Fruit fly (Drosophila melanogaster) whole organism, wandering third instar larva: Measurements from ENCODE around the gene CG32811.

Source experiments
- Abd-B ChIP-seq: fragments of >200 bp; optimal IDR thresholded peaks from 2 replicates; lab custom pipeline; 2017; ENCODE audit warnings: missing biosample characterization, missing genetic modification characterization
- CG32264 ChIP-seq: fragments of 200-800 bp; sonication (Bioruptor generic); optimal IDR thresholded peaks from 2 replicates; lab custom pipeline; 2016; ENCODE audit warnings: missing biosample characterization, missing genetic modification characterization
- CG9705 ChIP-seq: fragments of 200-800 bp; sonication (Bioruptor generic); optimal IDR thresholded peaks from 2 replicates; lab custom pipeline; 2018; ENCODE audit warnings: missing biosample characterization, mild to moderate bottlenecking, missing genetic modification characterization
- CrebA ChIP-seq: fragments of 200-800 bp; sonication (Bioruptor generic); optimal IDR thresholded peaks from 2 replicates; lab custom pipeline; 2016; ENCODE audit warnings: missing biosample characterization, mild to moderate bottlenecking, missing genetic modification characterization, borderline replicate concordance
- Dfd ChIP-seq: fragments of >200 bp; optimal IDR thresholded peaks from 2 replicates; lab custom pipeline; 2017; ENCODE audit warnings: missing biosample characterization, missing genetic modification characterization
- Dif ChIP-seq: fragments of 200-275, 200-300 bp; sonication (Bioruptor generic); optimal IDR thresholded peaks from 2 replicates; lab custom pipeline; 2018; ENCODE audit warnings: missing biosample characterization, missing genetic modification characterization; ENCODE audit not compliant: partially characterized antibody
- GATAd ChIP-seq: sonication (Bioruptor generic); optimal IDR thresholded peaks from 2 replicates; lab custom pipeline; 2016; ENCODE audit warnings: missing biosample characterization, missing genetic modification characterization
- HLH106 ChIP-seq: fragments of 200-800 bp; optimal IDR thresholded peaks from 3 replicates; lab custom pipeline; 2019; ENCODE audit warnings: missing biosample characterization, mild to moderate bottlenecking, missing genetic modification characterization, moderate library complexity
- Hnf4 ChIP-seq: fragments of 200-800 bp; sonication (Bioruptor generic); optimal IDR thresholded peaks from 2 replicates; lab custom pipeline; 2016; ENCODE audit warnings: missing biosample characterization, mild to moderate bottlenecking, missing genetic modification characterization
- Hr78 ChIP-seq: fragments of >200 bp; optimal IDR thresholded peaks from 2 replicates; lab custom pipeline; 2017; ENCODE audit warnings: missing biosample characterization, missing genetic modification characterization
- Hr83 ChIP-seq: fragments of 200-300 bp; sonication (Bioruptor generic); optimal IDR thresholded peaks from 2 replicates; lab custom pipeline; 2016; ENCODE audit warnings: missing biosample characterization, mild to moderate bottlenecking, missing genetic modification characterization, moderate library complexity; ENCODE audit not compliant: poor library complexity, severe bottlenecking
- Jra ChIP-seq: sonication (Bioruptor generic); optimal IDR thresholded peaks from 2 replicates; lab custom pipeline; 2016; ENCODE audit warnings: missing biosample characterization, missing genetic modification characterization
- Mio ChIP-seq: sonication (Bioruptor generic); optimal IDR thresholded peaks from 2 replicates; lab custom pipeline; 2016; ENCODE audit warnings: missing biosample characterization, missing genetic modification characterization
- Myc ChIP-seq: fragments of >200 bp; optimal IDR thresholded peaks from 2 replicates; lab custom pipeline; 2017
- N ChIP-seq: fragments of >200 bp; optimal IDR thresholded peaks from 2 replicates; lab custom pipeline; 2018; ENCODE audit warnings: missing biosample characterization, missing external identifiers, missing genetic modification characterization
- OdsH ChIP-seq: fragments of 200-800 bp; sonication (Bioruptor generic); optimal IDR thresholded peaks from 2 replicates; lab custom pipeline; 2016; ENCODE audit warnings: missing biosample characterization, mild to moderate bottlenecking, missing genetic modification characterization
- Rel ChIP-seq, 2 experiments: fragments of 200-800 bp; sonication (Bioruptor generic) in 1 of 2; optimal IDR thresholded peaks; 2 replicates in 1 of 2; 3 replicates in 1 of 2; lab custom pipeline; 2016 to 2019; ENCODE audit warnings: mild to moderate bottlenecking in 2 of 2, missing biosample characterization in 2 of 2, missing genetic modification characterization in 2 of 2, moderate library complexity in 1 of 2
- Sp1 ChIP-seq: fragments of 200-800 bp; sonication (Bioruptor generic); optimal IDR thresholded peaks from 3 replicates; lab custom pipeline; 2019; ENCODE audit warnings: missing biosample characterization, mild to moderate bottlenecking, missing genetic modification characterization, moderate library complexity
- Vsx2 ChIP-seq: fragments of 200-300, 225-300 bp; sonication (Bioruptor generic); optimal IDR thresholded peaks from 2 replicates; lab custom pipeline; 2018; ENCODE audit warnings: missing biosample characterization, missing genetic modification characterization; ENCODE audit not compliant: partially characterized antibody
- br ChIP-seq: fragments of 200-800 bp; sonication (Bioruptor generic); optimal IDR thresholded peaks from 2 replicates; lab custom pipeline; 2016; ENCODE audit warnings: missing biosample characterization, missing genetic modification characterization
- brk ChIP-seq: fragments of 200-800 bp; sonication (Bioruptor generic); optimal IDR thresholded peaks from 2 replicates; lab custom pipeline; 2016; ENCODE audit warnings: missing biosample characterization, mild to moderate bottlenecking, missing genetic modification characterization
- dl ChIP-seq, 2 experiments: fragments of 175-275, 200-275 bp in 1 of 2; fragments of 200-275 bp in 1 of 2; sonication (Bioruptor generic); optimal IDR thresholded peaks; lab custom pipeline; 2018; ENCODE audit warnings: mild to moderate bottlenecking in 2 of 2, missing biosample characterization in 2 of 2, missing genetic modification characterization in 2 of 2, moderate library complexity in 2 of 2; ENCODE audit not compliant: partially characterized antibody in 2 of 2, insufficient read depth in 1 of 2
- dmrt93B ChIP-seq: fragments of 200-800 bp; sonication (Bioruptor generic); optimal IDR thresholded peaks from 2 replicates; lab custom pipeline; 2018; ENCODE audit warnings: missing biosample characterization, mild to moderate bottlenecking, missing genetic modification characterization
- dsf ChIP-seq: sonication (Bioruptor generic); optimal IDR thresholded peaks from 2 replicates; lab custom pipeline; 2016; ENCODE audit warnings: missing biosample characterization, missing genetic modification characterization, borderline replicate concordance
- ey ChIP-seq: fragments of 200-800 bp; sonication (Bioruptor generic); optimal IDR thresholded peaks from 2 replicates; lab custom pipeline; 2016; ENCODE audit warnings: missing biosample characterization, missing genetic modification characterization
- foxo ChIP-seq, 2 experiments: fragments of 200-800 bp; sonication (Bioruptor generic); optimal IDR thresholded peaks; 2 replicates in 1 of 2; 3 replicates in 1 of 2; lab custom pipeline; 2016 to 2017; ENCODE audit warnings: missing biosample characterization in 2 of 2, missing genetic modification characterization in 2 of 2
- fru ChIP-seq: fragments of 200-800 bp; sonication (Bioruptor generic); optimal IDR thresholded peaks from 3 replicates; lab custom pipeline; 2016; ENCODE audit warnings: missing biosample characterization, mild to moderate bottlenecking, missing genetic modification characterization
- h ChIP-seq: fragments of 200-800 bp; sonication (Bioruptor generic); optimal IDR thresholded peaks from 3 replicates; lab custom pipeline; 2016; ENCODE audit warnings: missing biosample characterization, mild to moderate bottlenecking, missing genetic modification characterization
- jim ChIP-seq: fragments of 175-275, 200-325 bp; sonication (Bioruptor generic); optimal IDR thresholded peaks from 2 replicates; lab custom pipeline; 2016; ENCODE audit warnings: missing biosample characterization, mild to moderate bottlenecking, missing genetic modification characterization
- lola ChIP-seq: fragments of >200 bp; optimal IDR thresholded peaks from 2 replicates; lab custom pipeline; 2017; ENCODE audit warnings: missing biosample characterization, missing genetic modification characterization
- pan ChIP-seq: fragments of >200 bp; optimal IDR thresholded peaks from 2 replicates; lab custom pipeline; 2017
- psq ChIP-seq: fragments of 200-800 bp; sonication (Bioruptor generic); optimal IDR thresholded peaks from 3 replicates; lab custom pipeline; 2017; ENCODE audit warnings: missing biosample characterization, mild to moderate bottlenecking, missing genetic modification characterization, moderate library complexity
- rgr ChIP-seq: fragments of 200-800 bp; sonication (Bioruptor generic); optimal IDR thresholded peaks from 3 replicates; lab custom pipeline; 2016; ENCODE audit warnings: missing biosample characterization, mild to moderate bottlenecking, missing genetic modification characterization
- sage ChIP-seq: fragments of 200-800 bp; sonication (Bioruptor generic); optimal IDR thresholded peaks from 2 replicates; lab custom pipeline; 2016; ENCODE audit warnings: missing biosample characterization, mild to moderate bottlenecking, missing genetic modification characterization
- sv ChIP-seq: fragments of 200-800 bp; sonication (Bioruptor generic); optimal IDR thresholded peaks from 3 replicates; lab custom pipeline; 2016; ENCODE audit warnings: missing biosample characterization, missing genetic modification characterization
- tai ChIP-seq: sonication (Bioruptor generic); optimal IDR thresholded peaks from 2 replicates; lab custom pipeline; 2016; ENCODE audit warnings: missing biosample characterization, missing genetic modification characterization
- usp ChIP-seq: fragments of >200 bp; optimal IDR thresholded peaks from 2 replicates; lab custom pipeline; 2017; ENCODE audit warnings: missing biosample characterization, missing genetic modification characterization
- woc ChIP-seq: sonication (Bioruptor generic); optimal IDR thresholded peaks from 2 replicates; lab custom pipeline; 2016; ENCODE audit warnings: missing biosample characterization, mild to moderate bottlenecking, missing genetic modification characterization

CG32811 gene

dm6 chrX:1322214-1322613 is 24.0 kb upstream of the CG32811 start, which contains the start of gene DAAM:
Gene DAAM, minus strand, starts transcription at chrX:1322362.
- TF ChIP-seq Hr78 (GFP tag; lab: Kevin White, UChicago) (no peak), HLH106 (tag; lab: Kevin White, UChicago) (peak; percentile 39), Rel (GFP tag; optimal IDR thresholded peaks at IDR 0.05; lab: Kevin White, UChicago) (no peak), Rel (tag; optimal IDR thresholded peaks at IDR 0.05; lab: Kevin White, UChicago) (peak; percentile 67), tai (GFP tag; lab: Kevin White, UChicago) (no peak), Dfd (GFP tag; lab: Kevin White, UChicago) (no peak), Abd-B (GFP tag; lab: Kevin White, UChicago) (no peak), brk (GFP tag; lab: Kevin White, UChicago) (no peak), sage (no peak), Sp1 (GFP tag; lab: Kevin White, UChicago) (peak; percentile 50), Vsx2 (GFP tag; lab: Kevin White, UChicago) (peak; percentile 14), br (GFP tag; lab: Kevin White, UChicago) (no peak), woc (GFP tag; lab: Kevin White, UChicago) (no peak), sv (GFP tag; lab: Kevin White, UChicago) (no peak), h (GFP tag; lab: Kevin White, UChicago) (peak; percentile 29), jim (GFP tag; lab: Kevin White, UChicago) (no peak), Jra (GFP tag; lab: Kevin White, UChicago) (no peak), dl (GFP tag; optimal IDR thresholded peaks at IDR 0.05; lab: Kevin White, UChicago; ENCODE audit: insufficient read depth in 1 of 2, partially characterized antibody in 2 of 2) (no peak), foxo (GFP tag; optimal IDR thresholded peaks at IDR 0.05; lab: Kevin White, UChicago) (peak in 1 of 2 experiments; percentile 22), lola (GFP tag; lab: Kevin White, UChicago) (no peak), Hr83 (GFP tag; lab: Kevin White, UChicago) (peak; percentile 9), CG32264 (no peak), Dif (GFP tag; lab: Kevin White, UChicago) (no peak), OdsH (GFP tag; lab: Kevin White, UChicago) (no peak), Myc (lab: Kevin White, UChicago) (no peak), dsf (GFP tag; lab: Kevin White, UChicago) (no peak), CrebA (no peak), rgr (peak; percentile 22), N (GFP tag; lab: Kevin White, UChicago) (no peak), Hnf4 (no peak), GATAd (GFP tag; lab: Kevin White, UChicago) (peak; percentile 19), dmrt93B (GFP tag; lab: Kevin White, UChicago) (peak; percentile 46), fru (GFP tag; lab: Kevin White, UChicago) (no peak), psq (peak; percentile 18), Mio (GFP tag; lab: Kevin White, UChicago) (no peak), CG9705 (peak; percentile 77), pan (no peak), usp (GFP tag; lab: Kevin White, UChicago) (no peak), ey (GFP tag; lab: Kevin White, UChicago) (peak; percentile 17)

DNA sequence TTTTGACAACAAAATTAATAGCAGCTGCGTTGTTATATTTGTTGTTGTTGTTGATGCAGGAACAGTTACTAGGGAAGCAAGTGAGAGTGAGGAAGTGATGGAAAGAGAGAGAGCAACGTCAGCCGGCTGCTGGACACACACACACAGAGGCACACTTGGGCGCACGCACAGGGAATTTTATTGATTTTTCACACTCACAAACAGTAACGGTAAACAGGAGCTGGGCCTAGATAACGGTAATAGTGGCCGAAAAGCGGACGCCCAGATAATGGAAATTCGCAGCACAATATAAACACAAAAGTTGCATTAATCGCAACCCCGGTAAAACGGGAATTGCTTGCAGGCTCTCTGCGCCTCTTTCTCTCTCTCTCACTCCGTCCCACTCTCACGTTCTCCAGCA is 23.5 kb upstream of the CG32811 start:
- TF ChIP-seq Mio (GFP tag; lab: Kevin White, UChicago), result no peak
- TF ChIP-seq tai (GFP tag; lab: Kevin White, UChicago), result no peak
- TF ChIP-seq N (GFP tag; lab: Kevin White, UChicago), result no peak
- TF ChIP-seq br (GFP tag; lab: Kevin White, UChicago), result no peak
- TF ChIP-seq sage, result no peak
- no peak for TF ChIP-seq Rel (GFP tag; optimal IDR thresholded peaks at IDR 0.05; lab: Kevin White, UChicago)
- TF ChIP-seq Rel (tag; optimal IDR thresholded peaks at IDR 0.05; lab: Kevin White, UChicago), result no peak
- no peak for TF ChIP-seq woc (GFP tag; lab: Kevin White, UChicago)
- TF ChIP-seq psq, result no peak
- no peak for TF ChIP-seq GATAd (GFP tag; lab: Kevin White, UChicago)
- no peak for TF ChIP-seq Myc (lab: Kevin White, UChicago)
